Worm (Caenorhabditis elegans): ENCODE measurements around the gene C49C3.20.
A peak's percentile ranks its signal among the peaks of the same experiment; 100 is the strongest.

Gene C49C3.20

ce11 chrIV:17293679-17294078, 22.6 kb downstream of the C49C3.20 start:
- TF ChIP-seq lin-15B (tag; optimal IDR thresholded peaks at IDR 0.05) (peak; percentile 32), unc-62 (GFP tag; optimal IDR thresholded peaks at IDR 0.05) (no peak), hmg-11 (tag; optimal IDR thresholded peaks at IDR 0.05) (peak; percentile 40), egl-5 (tag; optimal IDR thresholded peaks at IDR 0.05) (peak; percentile 71), lin-39 (tag; optimal IDR thresholded peaks at IDR 0.05) (peak; percentile 72)

- TF ChIP-seq pqm-1 (tag; optimal IDR thresholded peaks at IDR 0.05) (peak; percentile 55), R02D3.7 (tag; optimal IDR thresholded peaks at IDR 0.05) (no peak), aly-2 (tag; optimal IDR thresholded peaks at IDR 0.05) (no peak), elt-2 (tag; optimal IDR thresholded peaks at IDR 0.05) (peak; percentile 59), lin-15B (tag; optimal IDR thresholded peaks at IDR 0.05) (no peak)
Measured at ce11 chrIV:17293068-17293467, 23.2 kb downstream of the C49C3.20 start.

- peak; percentile 72 for TF ChIP-seq pqm-1 (tag; optimal IDR thresholded peaks at IDR 0.05)
- no peak for TF ChIP-seq pha-4 (tag; optimal IDR thresholded peaks at IDR 0.05)
- TF ChIP-seq ceh-16 (tag; optimal IDR thresholded peaks at IDR 0.05), result no peak
- no peak for TF ChIP-seq egl-5 (tag; optimal IDR thresholded peaks at IDR 0.05)
- TF ChIP-seq ztf-4 (tag; optimal IDR thresholded peaks at IDR 0.05), result no peak
- TF ChIP-seq elt-1 (tag; optimal IDR thresholded peaks at IDR 0.05), result no peak
- no peak for TF ChIP-seq nhr-25 (tag; optimal IDR thresholded peaks at IDR 0.05)
- no peak for TF ChIP-seq nhr-237 (tag; optimal IDR thresholded peaks at IDR 0.05)
- TF ChIP-seq nhr-28 (tag; optimal IDR thresholded peaks at IDR 0.05), result no peak
- TF ChIP-seq nhr-23 (tag; optimal IDR thresholded peaks at IDR 0.05), result no peak
- peak; percentile 59 for TF ChIP-seq elt-2 (tag; optimal IDR thresholded peaks at IDR 0.05)
Measured at ce11 chrIV:17292350-17292749, 23.9 kb downstream of the C49C3.20 start.

ce11 chrIV:17291629-17292199, 24.6 kb downstream of the C49C3.20 start, which contains the start of the genes T28F3.11 and slc-17.4:
TSS of gene T28F3.11 (minus strand) at chrIV:17291679.
TSS of gene slc-17.4 (minus strand) at chrIV:17291733.
- no peak for TF ChIP-seq elt-3 (tag; optimal IDR thresholded peaks at IDR 0.05)
- TF ChIP-seq elt-1 (tag; optimal IDR thresholded peaks at IDR 0.05), result no peak
- no peak for TF ChIP-seq nhr-28 (tag; optimal IDR thresholded peaks at IDR 0.05)
- TF ChIP-seq ZK546.5 (tag; optimal IDR thresholded peaks at IDR 0.05), result no peak
- no peak for TF ChIP-seq nhr-237 (tag; optimal IDR thresholded peaks at IDR 0.05)
- TF ChIP-seq tbx-2 (tag; optimal IDR thresholded peaks at IDR 0.05), result no peak
- TF ChIP-seq nhr-23 (tag; optimal IDR thresholded peaks at IDR 0.05), result no peak
- no peak for TF ChIP-seq nhr-77 (tag; optimal IDR thresholded peaks at IDR 0.05)
- TF ChIP-seq lsy-12 (tag; optimal IDR thresholded peaks at IDR 0.05), result no peak
- TF ChIP-seq aly-2 (tag; optimal IDR thresholded peaks at IDR 0.05), result no peak
- TF ChIP-seq ceh-9 (tag; optimal IDR thresholded peaks at IDR 0.05), result no peak
- TF ChIP-seq mml-1 (tag; optimal IDR thresholded peaks at IDR 0.05), result no peak
- TF ChIP-seq mdl-1 (tag; optimal IDR thresholded peaks at IDR 0.05), result no peak
- TF ChIP-seq fkh-2 (tag; optimal IDR thresholded peaks at IDR 0.05), result no peak
- TF ChIP-seq zag-1 (tag; optimal IDR thresholded peaks at IDR 0.05), result no peak
- no peak for TF ChIP-seq nhr-25 (tag; optimal IDR thresholded peaks at IDR 0.05)

- TF ChIP-seq ZK546.5 (tag; optimal IDR thresholded peaks at IDR 0.05) (no peak), elt-2 (tag; optimal IDR thresholded peaks at IDR 0.05) (peak; percentile 3), egl-5 (tag; optimal IDR thresholded peaks at IDR 0.05) (peak; percentile 13), nhr-237 (tag; optimal IDR thresholded peaks at IDR 0.05) (no peak)
Measured at ce11 chrIV:17287908-17288675, 28.2 kb downstream of the C49C3.20 start, which contains the start of gene zipt-7.1. TSS of gene zipt-7.1 (minus strand) at chrIV:17288139.

ce11 chrIV:17285263-17285662, 31.0 kb downstream of the C49C3.20 start:
- peak; percentile 29 for TF ChIP-seq snpc-4 (tag; optimal IDR thresholded peaks at IDR 0.05)
- TF ChIP-seq fkh-10 (GFP tag; optimal IDR thresholded peaks at IDR 0.05), result peak; percentile 33
- peak; percentile 49 for TF ChIP-seq nfya-1 (tag; optimal IDR thresholded peaks at IDR 0.05; ENCODE audit: insufficient read depth)
- no peak for TF ChIP-seq daf-12 (tag; optimal IDR thresholded peaks at IDR 0.05)
- no peak for TF ChIP-seq ceh-9 (tag; optimal IDR thresholded peaks at IDR 0.05)
- TF ChIP-seq lin-39 (tag; optimal IDR thresholded peaks at IDR 0.05), result peak; percentile 35

All from whole organism, L3 larva.